Fruit fly (Drosophila melanogaster): ENCODE measurements around the gene Trp1.

The Trp1 gene

dm6 chr2L:9986402-9987350 lies 22.5 kb upstream of the Trp1 start (continued):
- TF ChIP-seq Eip75B (GFP tag; optimal IDR thresholded peaks at IDR 0.05) (peak; percentile 83), CG8119 (GFP tag; IDR thresholded peaks at IDR 0.05) (peak; percentile 90), eg (GFP tag; IDR thresholded peaks at IDR 0.05) (peak; percentile 94), CG6276 (GFP tag; optimal IDR thresholded peaks at IDR 0.05) (peak; percentile 83), CG9139 (GFP tag; optimal IDR thresholded peaks at IDR 0.05) (peak; percentile 90), CG15336 (GFP tag; IDR thresholded peaks at IDR 0.05) (peak; percentile 91), acj6 (GFP tag; optimal IDR thresholded peaks at IDR 0.05) (peak; percentile 93), Blimp-1 (GFP tag; optimal IDR thresholded peaks at IDR 0.05) (peak; percentile 78), Hr4 (GFP tag; optimal IDR thresholded peaks at IDR 0.05) (peak; percentile 59), Ets21C (GFP tag; optimal IDR thresholded peaks at IDR 0.05) (peak; percentile 88), dac (GFP tag; optimal IDR thresholded peaks at IDR 0.05) (peak; percentile 49), CG10669 (GFP tag; optimal IDR thresholded peaks at IDR 0.05) (peak; percentile 94), net (GFP tag; optimal IDR thresholded peaks at IDR 0.05) (peak; percentile 90), Sox14 (GFP tag; optimal IDR thresholded peaks at IDR 0.05) (peak; percentile 94), Sox102F (GFP tag; optimal IDR thresholded peaks at IDR 0.05) (peak; percentile 94), Lpt (GFP tag; optimal IDR thresholded peaks at IDR 0.05) (peak; percentile 83), CG8632 (GFP tag; optimal IDR thresholded peaks at IDR 0.05) (peak; percentile 85), OdsH (GFP tag; optimal IDR thresholded peaks at IDR 0.05) (peak; percentile 90), CG34406 (GFP tag; optimal IDR thresholded peaks at IDR 0.05) (peak; percentile 91), fd85E (GFP tag; optimal IDR thresholded peaks at IDR 0.05) (peak; percentile 84), Eip78C (GFP tag) (peak; percentile 97), vri (GFP tag; optimal IDR thresholded peaks at IDR 0.05) (peak; percentile 75), CG31627 (GFP tag; optimal IDR thresholded peaks at IDR 0.05) (peak; percentile 93), CG11294 (GFP tag; IDR thresholded peaks at IDR 0.05) (peak; percentile 79), CG1621 (tag; optimal IDR thresholded peaks at IDR 0.05) (peak; percentile 93), CG10631 (GFP tag; optimal IDR thresholded peaks at IDR 0.05) (peak; percentile 94)

- TF ChIP-seq Sox14 (GFP tag; optimal IDR thresholded peaks at IDR 0.05) (no peak), eg (GFP tag; IDR thresholded peaks at IDR 0.05) (no peak), svp (GFP tag) (peak; percentile 26), net (GFP tag; optimal IDR thresholded peaks at IDR 0.05) (peak; percentile 10), dac (GFP tag; optimal IDR thresholded peaks at IDR 0.05) (no peak), Eip78C (GFP tag) (peak; percentile 40), spab (GFP tag; optimal IDR thresholded peaks at IDR 0.05) (no peak), Blimp-1 (GFP tag; optimal IDR thresholded peaks at IDR 0.05) (peak; percentile 61), vri (GFP tag; optimal IDR thresholded peaks at IDR 0.05) (peak; percentile 2)
These were observed 20.8 kb upstream of the Trp1 start for dm6 chr2L:9988201-9988990.

- TF ChIP-seq svp (GFP tag): peak; percentile 27
- no peak for TF ChIP-seq CG11294 (GFP tag; IDR thresholded peaks at IDR 0.05)
These were observed 19.9 kb upstream of the Trp1 start for dm6 chr2L:9989275-9989674.

- TF ChIP-seq Gug (GFP tag; IDR thresholded peaks at IDR 0.05): no peak
- TF ChIP-seq CG8319 (GFP tag; optimal IDR thresholded peaks at IDR 0.05): no peak
- TF ChIP-seq acj6 (GFP tag; optimal IDR thresholded peaks at IDR 0.05): peak; percentile 62
- peak; percentile 16 to 22 for TF ChIP-seq ss (GFP tag; optimal IDR thresholded peaks at IDR 0.05)
- TF ChIP-seq Sox14 (GFP tag; optimal IDR thresholded peaks at IDR 0.05): peak; percentile 5
- TF ChIP-seq Sox15 (GFP tag; optimal IDR thresholded peaks at IDR 0.05): no peak
- TF ChIP-seq CG6854 (GFP tag; optimal IDR thresholded peaks at IDR 0.05): no peak
- peak; percentile 88 for TF ChIP-seq Eip78C (GFP tag)
- TF ChIP-seq CG3032 (tag; optimal IDR thresholded peaks at IDR 0.05): peak; percentile 41
- TF ChIP-seq fkh (GFP tag; optimal IDR thresholded peaks at IDR 0.05): no peak
- TF ChIP-seq CG11902 (GFP tag; optimal IDR thresholded peaks at IDR 0.05): peak; percentile 3
- no peak for TF ChIP-seq CG6163 (GFP tag; IDR thresholded peaks at IDR 0.05)
- TF ChIP-seq CG15336 (GFP tag; IDR thresholded peaks at IDR 0.05): no peak
- peak; percentile 2 for TF ChIP-seq CG10631 (GFP tag; optimal IDR thresholded peaks at IDR 0.05)
- TF ChIP-seq CG6808 (GFP tag; optimal IDR thresholded peaks at IDR 0.05): peak; percentile 23
- TF ChIP-seq spab (GFP tag; optimal IDR thresholded peaks at IDR 0.05): peak; percentile 40
- peak; percentile 27 for TF ChIP-seq net (GFP tag; optimal IDR thresholded peaks at IDR 0.05)
- peak; percentile 38 for TF ChIP-seq OdsH (GFP tag; optimal IDR thresholded peaks at IDR 0.05)
- TF ChIP-seq Hr39 (GFP tag; optimal IDR thresholded peaks at IDR 0.05): peak; percentile 30
- peak; percentile 71 for TF ChIP-seq esn (GFP tag; optimal IDR thresholded peaks at IDR 0.05)
These were observed 19.2 kb upstream of the Trp1 start for dm6 chr2L:9989846-9990506.

Data from whole organism, prepupa.